Fruit fly (Drosophila melanogaster) whole organism: ENCODE data around the gene CG14053.

ENCODE experiments used
- CG8478 ChIP-seq: fragments of >200 bp; optimal IDR thresholded peaks from 2 replicates; lab custom pipeline; 2018; ENCODE audit warnings: inconsistent platforms
- Dll ChIP-seq: fragments of >200 bp; optimal IDR thresholded peaks from 2 replicates; lab custom pipeline; 2017
- EcR ChIP-seq, 2 experiments: fragments of >200 bp; optimal IDR thresholded peaks; 2 replicates each; lab custom pipeline; 2017; ENCODE audit warnings: missing biosample characterization in 2 of 2, missing genetic modification characterization in 2 of 2, missing genetic modification reagents in 2 of 2
- pan ChIP-seq: fragments of >200 bp; optimal IDR thresholded peaks from 2 replicates; lab custom pipeline; 2017
- psq ChIP-seq: fragments of >200 bp; optimal IDR thresholded peaks from 2 replicates; lab custom pipeline; 2017
- usp ChIP-seq: fragments of >200 bp; optimal IDR thresholded peaks from 2 replicates; lab custom pipeline; 2017; ENCODE audit warnings: missing biosample characterization, missing genetic modification characterization, mixed read lengths

CG14053 gene

dm6 chrX:2186555-2186954, 7.2 kb downstream of the CG14053 start, which contains the start of gene CG17777:
CG17777 (plus strand) TSS chrX:2186855.
- TF ChIP-seq Dll (lab: Kevin White, UChicago): no peak
- no peak for TF ChIP-seq psq (lab: Kevin White, UChicago)
- TF ChIP-seq CG8478 (lab: Kevin White, UChicago): no peak
- TF ChIP-seq EcR (GFP tag; optimal IDR thresholded peaks at IDR 0.05; lab: Kevin White, UChicago): no peak
- no peak for TF ChIP-seq usp (GFP tag; lab: Kevin White, UChicago)

dm6 chrX:2184563-2184962, 9.1 kb downstream of the CG14053 start, which contains the start of the genes Nmd3 and CG17776:
Nmd3 (minus strand) TSS chrX:2184668.
CG17776 (plus strand) TSS chrX:2184725.
- TF ChIP-seq psq (lab: Kevin White, UChicago): no peak
- TF ChIP-seq usp (GFP tag; lab: Kevin White, UChicago): no peak
- no peak for TF ChIP-seq EcR (GFP tag; optimal IDR thresholded peaks at IDR 0.05; lab: Kevin White, UChicago)
- no peak for TF ChIP-seq CG8478 (lab: Kevin White, UChicago)
- no peak for TF ChIP-seq pan

dm6 chrX:2180750-2181261, 12.9 kb downstream of the CG14053 start, which contains the start of gene pn:
pn (plus strand) TSS chrX:2181211.
- TF ChIP-seq CG8478 (lab: Kevin White, UChicago): no peak

- TF ChIP-seq EcR (GFP tag; optimal IDR thresholded peaks at IDR 0.05; lab: Kevin White, UChicago) (no peak), pan (no peak), Dll (lab: Kevin White, UChicago) (no peak), CG8478 (lab: Kevin White, UChicago) (no peak), usp (GFP tag; lab: Kevin White, UChicago) (no peak), psq (lab: Kevin White, UChicago) (no peak)
Measured at dm6 chrX:2178802-2179201, 14.9 kb downstream of the CG14053 start, which contains the start of gene Cyp4ae1. Cyp4ae1 (plus strand) TSS chrX:2179007.

dm6 chrX:2175956-2176469, 17.7 kb downstream of the CG14053 start, which contains the start of gene Cyp4d2:
Cyp4d2 (plus strand) TSS chrX:2176006.
- TF ChIP-seq EcR (GFP tag; optimal IDR thresholded peaks at IDR 0.05; lab: Kevin White, UChicago) (no peak), CG8478 (lab: Kevin White, UChicago) (no peak), psq (lab: Kevin White, UChicago) (no peak), pan (no peak), Dll (lab: Kevin White, UChicago) (no peak)

dm6 chrX:2175265-2175795, 18.4 kb downstream of the CG14053 start, which contains the start of gene Cyp4d14:
Cyp4d14 (minus strand) TSS chrX:2175315.
- TF ChIP-seq EcR (GFP tag; optimal IDR thresholded peaks at IDR 0.05; lab: Kevin White, UChicago): no peak

dm6 chrX:2172420-2172827, 21.3 kb downstream of the CG14053 start, which contains the start of gene ND-B14.5A:
ND-B14.5A (plus strand) TSS chrX:2172526.
- TF ChIP-seq usp (GFP tag; lab: Kevin White, UChicago) (no peak), psq (lab: Kevin White, UChicago) (no peak), pan (no peak)

- no peak for TF ChIP-seq Dll (lab: Kevin White, UChicago)
- no peak for TF ChIP-seq pan
- TF ChIP-seq usp (GFP tag; lab: Kevin White, UChicago): no peak
- TF ChIP-seq EcR (GFP tag; optimal IDR thresholded peaks at IDR 0.05; lab: Kevin White, UChicago): no peak
- no peak for TF ChIP-seq CG8478 (lab: Kevin White, UChicago)
- no peak for TF ChIP-seq psq (lab: Kevin White, UChicago)
Measured at dm6 chrX:2170424-2170823, 23.3 kb downstream of the CG14053 start.

- no peak for TF ChIP-seq Dll (lab: Kevin White, UChicago)
- TF ChIP-seq pan: no peak
- TF ChIP-seq usp (GFP tag; lab: Kevin White, UChicago): no peak
- no peak for TF ChIP-seq psq (lab: Kevin White, UChicago)
- no peak for TF ChIP-seq CG8478 (lab: Kevin White, UChicago)
- no peak for TF ChIP-seq EcR (GFP tag; optimal IDR thresholded peaks at IDR 0.05; lab: Kevin White, UChicago)
Measured at dm6 chrX:2168485-2169199, 25.1 kb downstream of the CG14053 start.

dm6 chrX:2166129-2166528, 27.6 kb downstream of the CG14053 start:
- TF ChIP-seq CG8478 (lab: Kevin White, UChicago) (no peak), pan (no peak), EcR (GFP tag; optimal IDR thresholded peaks at IDR 0.05; lab: Kevin White, UChicago) (no peak), psq (lab: Kevin White, UChicago) (no peak), Dll (lab: Kevin White, UChicago) (no peak), usp (GFP tag; lab: Kevin White, UChicago) (no peak)

- TF ChIP-seq pan: no peak
- TF ChIP-seq Dll (lab: Kevin White, UChicago): no peak
Measured at dm6 chrX:2165394-2165793, 28.3 kb downstream of the CG14053 start.

dm6 chrX:2163358-2163757, 30.4 kb downstream of the CG14053 start:
- no peak for TF ChIP-seq EcR (GFP tag; optimal IDR thresholded peaks at IDR 0.05; lab: Kevin White, UChicago)
